Fruit fly (Drosophila melanogaster) Kc167 (cell line): ENCODE results near the gene Cp15.

ENCODE experiments used
- Myc ChIP-seq: fragments of >200 bp; optimal IDR thresholded peaks from 2 replicates; lab custom pipeline; 2017; ENCODE audit warnings: missing external identifiers
- Sin3A ChIP-seq: fragments of >200 bp; optimal IDR thresholded peaks from 2 replicates; lab custom pipeline; 2018; ENCODE audit warnings: missing external identifiers
- h ChIP-seq: fragments of >200 bp; optimal IDR thresholded peaks from 3 replicates; lab custom pipeline; 2018; ENCODE audit warnings: missing external identifiers
- insv ChIP-seq: fragments of >200 bp; optimal IDR thresholded peaks from 3 replicates; lab custom pipeline; 2018; ENCODE audit warnings: missing external identifiers
- psq ChIP-seq: fragments of >200 bp; optimal IDR thresholded peaks from 2 replicates; lab custom pipeline; 2017; ENCODE audit warnings: missing external identifiers
- ttk ChIP-seq: sonication (Bioruptor generic); optimal IDR thresholded peaks from 2 replicates; lab custom pipeline; 2017; ENCODE audit warnings: missing external identifiers

DNA sequence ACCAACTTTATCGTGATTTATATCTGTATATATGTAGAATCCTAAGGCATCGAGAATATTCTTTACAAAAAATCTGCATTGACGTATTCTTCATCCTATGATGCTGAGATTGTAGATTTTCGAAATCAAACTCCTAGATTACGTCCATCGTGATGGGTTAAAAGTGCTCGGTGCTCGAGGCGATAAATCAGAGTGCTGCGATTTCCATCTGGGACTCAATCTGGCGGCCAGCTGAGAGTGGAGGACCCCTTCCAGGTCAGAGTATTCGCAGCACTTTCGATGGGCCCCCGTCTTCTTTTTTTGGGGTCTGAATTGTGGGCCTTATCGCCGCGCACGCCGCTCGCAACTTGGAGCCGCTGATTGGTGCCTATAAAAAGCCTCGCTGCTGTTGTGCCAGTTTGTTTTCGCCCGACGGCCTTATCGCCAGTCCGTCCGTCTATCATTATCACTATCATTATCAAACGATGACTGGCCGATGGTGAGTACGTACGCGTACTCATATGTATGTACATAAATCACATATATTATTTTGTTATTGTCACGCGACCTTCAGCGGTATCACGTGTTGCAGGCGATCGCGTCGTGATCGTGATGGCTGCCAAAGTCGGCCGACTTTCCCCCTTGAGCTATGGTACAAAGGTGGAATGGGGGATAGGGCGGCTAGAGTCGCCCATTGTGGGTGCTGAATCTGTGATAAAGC, 23.4 kb upstream of the Cp15 start:
- TF ChIP-seq psq (lab: Kevin White, UChicago) (no peak), Myc (no peak), insv (no peak), h (lab: Kevin White, UChicago) (no peak), ttk (no peak), Sin3A (lab: Kevin White, UChicago) (no peak)
